Fruit fly (Drosophila melanogaster) whole organism, embryonic: ENCODE results near the gene me31B.

Experiments used
- CG11093 ChIP-seq: fragments of 200-800 bp; sonication (Bioruptor generic); IDR thresholded peaks from 3 replicates; pipeline ENCODE4 v1.3.6; 2022; ENCODE audit warnings: missing biosample characterization, missing genetic modification characterization
- CG31441 ChIP-seq: fragments of 200-800 bp; sonication (Bioruptor generic); IDR thresholded peaks from 2 replicates; pipeline ENCODE4 v1.3.6; 2022; ENCODE audit warnings: missing biosample characterization, missing genetic modification characterization

DNA sequence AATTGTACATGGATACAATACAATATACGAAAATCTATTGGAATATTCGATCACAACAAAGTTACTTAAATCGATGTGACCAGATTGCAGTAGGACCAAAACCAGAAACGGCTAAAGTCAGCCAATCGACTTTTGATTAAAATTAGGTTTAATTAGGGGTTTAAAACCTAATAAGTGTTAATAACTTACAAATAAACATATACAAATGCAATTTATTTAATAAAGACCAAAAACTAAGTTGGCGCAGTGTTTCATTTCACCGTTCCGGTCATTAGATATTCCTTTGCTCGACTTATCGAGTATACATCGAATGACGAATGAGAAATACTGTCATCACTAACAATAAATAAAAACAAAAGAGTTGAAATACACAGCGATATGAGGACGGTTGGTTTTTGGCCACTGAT is 11.3 kb downstream of the me31B start, which contains the start of the genes bsk and CG31717:
- TF ChIP-seq CG11093 (GFP tag; lab: Robert Waterston, UW), result no peak
- TF ChIP-seq CG31441 (GFP tag; lab: Robert Waterston, UW), result no peak
